Fruit fly (Drosophila melanogaster): Measurements from ENCODE around the gene CG14630.
A peak's percentile ranks its signal among the peaks of the same experiment; 100 is the strongest.

CG14630 gene

dm6 chrX:1031196-1031595 is at the start of gene CG14630:
TSS of gene CG14630 (plus strand) at chrX:1031496.
- TF ChIP-seq sage (GFP tag; optimal IDR thresholded peaks at IDR 0.05) (no peak), woc (GFP tag; optimal IDR thresholded peaks at IDR 0.05) (no peak), HLH106 (tag; optimal IDR thresholded peaks at IDR 0.05) (no peak), tai (GFP tag; optimal IDR thresholded peaks at IDR 0.05) (no peak), Rel (GFP tag; optimal IDR thresholded peaks at IDR 0.05) (no peak), Rel (tag; optimal IDR thresholded peaks at IDR 0.05) (no peak), psq (GFP tag; optimal IDR thresholded peaks at IDR 0.05) (no peak), br (GFP tag; optimal IDR thresholded peaks at IDR 0.05) (no peak), Hr78 (GFP tag; optimal IDR thresholded peaks at IDR 0.05) (no peak), Vsx2 (GFP tag; optimal IDR thresholded peaks at IDR 0.05; ENCODE audit: partially characterized antibody) (no peak), sv (GFP tag; optimal IDR thresholded peaks at IDR 0.05) (no peak), lola (GFP tag; optimal IDR thresholded peaks at IDR 0.05) (no peak), Hnf4 (GFP tag; optimal IDR thresholded peaks at IDR 0.05) (no peak), OdsH (GFP tag; optimal IDR thresholded peaks at IDR 0.05) (no peak), Dfd (GFP tag; optimal IDR thresholded peaks at IDR 0.05) (no peak), jim (GFP tag; optimal IDR thresholded peaks at IDR 0.05) (no peak), GATAd (GFP tag; optimal IDR thresholded peaks at IDR 0.05) (no peak), h (GFP tag; optimal IDR thresholded peaks at IDR 0.05) (no peak), Sp1 (GFP tag; optimal IDR thresholded peaks at IDR 0.05) (no peak)

dm6 chrX:985911-986310 is 45.4 kb upstream of the CG14630 start:
- TF ChIP-seq Rel (GFP tag; optimal IDR thresholded peaks at IDR 0.05) (no peak), Rel (tag; optimal IDR thresholded peaks at IDR 0.05) (no peak), Hr83 (GFP tag; optimal IDR thresholded peaks at IDR 0.05; ENCODE audit: poor library complexity, severe bottlenecking) (no peak), CG32264 (GFP tag; optimal IDR thresholded peaks at IDR 0.05) (no peak)

dm6 chrX:990218-990617 is 41.1 kb upstream of the CG14630 start, which contains the start of gene CG18823:
TSS of gene CG18823 (plus strand) at chrX:990518.
- TF ChIP-seq Hr78 (GFP tag; optimal IDR thresholded peaks at IDR 0.05), result no peak
- TF ChIP-seq GATAd (GFP tag; optimal IDR thresholded peaks at IDR 0.05), result no peak
- TF ChIP-seq dsf (GFP tag; optimal IDR thresholded peaks at IDR 0.05; ENCODE audit: borderline replicate concordance), result no peak
- TF ChIP-seq Rel (GFP tag; optimal IDR thresholded peaks at IDR 0.05), result no peak
- no peak for TF ChIP-seq Rel (tag; optimal IDR thresholded peaks at IDR 0.05)
- no peak for TF ChIP-seq br (GFP tag; optimal IDR thresholded peaks at IDR 0.05)
- TF ChIP-seq woc (GFP tag; optimal IDR thresholded peaks at IDR 0.05), result no peak

- TF ChIP-seq foxo (GFP tag; optimal IDR thresholded peaks at IDR 0.05), result peak in 1 of 2 experiments; percentile 1
- no peak for TF ChIP-seq Hr83 (GFP tag; optimal IDR thresholded peaks at IDR 0.05; ENCODE audit: poor library complexity, severe bottlenecking)
These were observed 32.4 kb upstream of the CG14630 start for dm6 chrX:998884-999283.

- TF ChIP-seq woc (GFP tag; optimal IDR thresholded peaks at IDR 0.05) (no peak), Vsx2 (GFP tag; optimal IDR thresholded peaks at IDR 0.05; ENCODE audit: partially characterized antibody) (no peak)
These were observed 25.1 kb upstream of the CG14630 start for dm6 chrX:1006182-1006581.

dm6 chrX:1009468-1010259 is 21.6 kb upstream of the CG14630 start:
- TF ChIP-seq h (GFP tag; optimal IDR thresholded peaks at IDR 0.05) (no peak), Myc (optimal IDR thresholded peaks at IDR 0.05) (peak; percentile 68), rgr (GFP tag; optimal IDR thresholded peaks at IDR 0.05) (no peak), Dif (GFP tag; optimal IDR thresholded peaks at IDR 0.05; ENCODE audit: partially characterized antibody) (no peak), CG9705 (GFP tag; optimal IDR thresholded peaks at IDR 0.05) (no peak)

- no peak for TF ChIP-seq sv (GFP tag; optimal IDR thresholded peaks at IDR 0.05)
- TF ChIP-seq tai (GFP tag; optimal IDR thresholded peaks at IDR 0.05), result no peak
- TF ChIP-seq usp (GFP tag; optimal IDR thresholded peaks at IDR 0.05), result no peak
- no peak for TF ChIP-seq fru (GFP tag; optimal IDR thresholded peaks at IDR 0.05)
- no peak for TF ChIP-seq psq (GFP tag; optimal IDR thresholded peaks at IDR 0.05)
- TF ChIP-seq Mio (GFP tag; optimal IDR thresholded peaks at IDR 0.05), result no peak
- TF ChIP-seq foxo (GFP tag; optimal IDR thresholded peaks at IDR 0.05), result no peak
- TF ChIP-seq sage (GFP tag; optimal IDR thresholded peaks at IDR 0.05), result no peak
- TF ChIP-seq CG9705 (GFP tag; optimal IDR thresholded peaks at IDR 0.05), result no peak
These were observed 19.7 kb upstream of the CG14630 start, which contains the start of the genes TfIIA-S-2 and CG14631 for dm6 chrX:1011543-1012085. TSS of gene TfIIA-S-2 (minus strand) at chrX:1011643. TSS of gene CG14631 (plus strand) at chrX:1012035.
